Fruit fly (Drosophila melanogaster): ENCODE data around the gene CG4686.

The CG4686 gene

DNA sequence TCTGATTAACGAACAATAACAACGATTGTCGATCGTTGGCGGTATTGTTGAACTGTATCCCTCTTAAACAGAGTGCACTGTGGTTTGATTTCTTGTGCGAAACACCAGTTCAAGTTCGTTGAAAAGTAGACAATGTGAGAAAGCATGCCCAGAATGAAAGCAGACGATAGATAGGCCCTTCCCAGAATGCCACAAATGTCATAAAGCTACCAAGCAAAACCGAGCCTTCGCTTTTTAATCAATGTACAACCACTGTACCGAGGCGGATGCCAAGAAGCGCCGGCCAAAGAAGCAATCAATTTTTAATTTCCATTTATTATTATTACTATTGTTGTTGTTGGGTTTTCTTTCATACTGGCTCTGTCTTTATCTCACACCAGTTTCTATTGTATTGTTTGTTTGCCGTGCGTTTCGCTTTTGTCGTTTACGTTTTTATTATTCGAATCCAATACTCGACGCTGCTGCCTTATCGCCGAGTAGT is 44.6 kb downstream of the CG4686 start (continued):
- TF ChIP-seq Hey (tag; optimal IDR thresholded peaks at IDR 0.05) (peak; percentile 17), Side (GFP tag; optimal IDR thresholded peaks at IDR 0.05) (peak; percentile 53), fd96Cb (tag; optimal IDR thresholded peaks at IDR 0.05) (peak; percentile 78), CG10565 (GFP tag; optimal IDR thresholded peaks at IDR 0.05) (no peak), amos (GFP tag; IDR thresholded peaks at IDR 0.05; ENCODE audit: partially characterized antibody) (no peak), CG2875 (GFP tag; optimal IDR thresholded peaks at IDR 0.05) (peak; percentile 68), Six4 (GFP tag; optimal IDR thresholded peaks at IDR 0.05) (peak; percentile 79), CoRest (tag; optimal IDR thresholded peaks at IDR 0.05) (peak; percentile 78), wdn (GFP tag; IDR thresholded peaks at IDR 0.05) (peak; percentile 77), CG10274 (GFP tag; optimal IDR thresholded peaks at IDR 0.05) (peak; percentile 9), CG33557 (GFP tag; optimal IDR thresholded peaks at IDR 0.05) (no peak), Stat92E (GFP tag; optimal IDR thresholded peaks at IDR 0.05) (no peak), Adf1 (GFP tag; IDR thresholded peaks at IDR 0.05) (peak; percentile 76), CG6791 (GFP tag; IDR thresholded peaks at IDR 0.05; ENCODE audit: partially characterized antibody) (no peak), sug (tag; optimal IDR thresholded peaks at IDR 0.05) (peak; percentile 80), cg (GFP tag; optimal IDR thresholded peaks at IDR 0.05) (no peak), CG8765 (GFP tag; IDR thresholded peaks at IDR 0.05) (peak; percentile 57; the same call in 1 of the 2 replicates), HLHmδ (GFP tag; optimal IDR thresholded peaks at IDR 0.05) (no peak), eyg (GFP tag; optimal IDR thresholded peaks at IDR 0.05) (peak; percentile 68), Bdp1 (GFP tag; optimal IDR thresholded peaks at IDR 0.05) (peak; percentile 73), CG15011 (GFP tag; optimal IDR thresholded peaks at IDR 0.05) (peak; percentile 65), CG2120 (GFP tag; optimal IDR thresholded peaks at IDR 0.05) (peak; percentile 91), CG18011 (GFP tag; optimal IDR thresholded peaks at IDR 0.05) (peak; percentile 52), E2f2 (GFP tag; IDR thresholded peaks at IDR 0.05) (peak; percentile 73), CG12769 (tag; optimal IDR thresholded peaks at IDR 0.05) (peak; percentile 87), CG4424 (GFP tag; optimal IDR thresholded peaks at IDR 0.05) (peak; percentile 82), NFAT (GFP tag; IDR thresholded peaks at IDR 0.05) (peak; percentile 81), CG1233 (GFP tag; optimal IDR thresholded peaks at IDR 0.05) (peak; percentile 42), CHES-1-like (GFP tag; optimal IDR thresholded peaks at IDR 0.05) (peak; percentile 67), CG15696 (tag; optimal IDR thresholded peaks at IDR 0.05) (no peak), CG12744 (GFP tag; optimal IDR thresholded peaks at IDR 0.05) (peak; percentile 69), slou (GFP tag; optimal IDR thresholded peaks at IDR 0.05) (no peak), CG30020 (tag; optimal IDR thresholded peaks at IDR 0.05) (no peak), Ets65A (GFP tag) (peak; percentile 57), ftz-f1 (GFP tag; optimal IDR thresholded peaks at IDR 0.05) (no peak), tup (GFP tag; optimal IDR thresholded peaks at IDR 0.05) (peak; percentile 28), salm (tag; optimal IDR thresholded peaks at IDR 0.05) (peak; percentile 70), CG43689 (GFP tag; IDR thresholded peaks at IDR 0.05) (peak; percentile 66), cad (GFP tag; optimal IDR thresholded peaks at IDR 0.05) (no peak), knrl (GFP tag; IDR thresholded peaks at IDR 0.05; ENCODE audit: partially characterized antibody) (no peak), CG13624 (GFP tag; optimal IDR thresholded peaks at IDR 0.05) (peak; percentile 37), bbx (GFP tag; IDR thresholded peaks at IDR 0.05; ENCODE audit: partially characterized antibody) (no peak), gro (GFP tag; optimal IDR thresholded peaks at IDR 0.05) (peak; percentile 87), CG8290 (GFP tag; optimal IDR thresholded peaks at IDR 0.05) (peak; percentile 21), CG8290 (tag; optimal IDR thresholded peaks at IDR 0.05) (peak in 1 of 2 experiments; percentile 96), ato (GFP tag; IDR thresholded peaks at IDR 0.05; ENCODE audit: partially characterized antibody) (no peak), CG5180 (GFP tag; optimal IDR thresholded peaks at IDR 0.05) (peak; percentile 37), CG4730 (GFP tag; IDR thresholded peaks at IDR 0.05) (peak; percentile 77), Nf-YA (GFP tag; IDR thresholded peaks at IDR 0.05) (peak; percentile 61), CG12391 (tag; optimal IDR thresholded peaks at IDR 0.05) (peak; percentile 80)

All from whole organism, embryonic.